Fruit fly (Drosophila melanogaster): ENCODE measurements around the gene PGAP5.

The PGAP5 gene

DNA sequence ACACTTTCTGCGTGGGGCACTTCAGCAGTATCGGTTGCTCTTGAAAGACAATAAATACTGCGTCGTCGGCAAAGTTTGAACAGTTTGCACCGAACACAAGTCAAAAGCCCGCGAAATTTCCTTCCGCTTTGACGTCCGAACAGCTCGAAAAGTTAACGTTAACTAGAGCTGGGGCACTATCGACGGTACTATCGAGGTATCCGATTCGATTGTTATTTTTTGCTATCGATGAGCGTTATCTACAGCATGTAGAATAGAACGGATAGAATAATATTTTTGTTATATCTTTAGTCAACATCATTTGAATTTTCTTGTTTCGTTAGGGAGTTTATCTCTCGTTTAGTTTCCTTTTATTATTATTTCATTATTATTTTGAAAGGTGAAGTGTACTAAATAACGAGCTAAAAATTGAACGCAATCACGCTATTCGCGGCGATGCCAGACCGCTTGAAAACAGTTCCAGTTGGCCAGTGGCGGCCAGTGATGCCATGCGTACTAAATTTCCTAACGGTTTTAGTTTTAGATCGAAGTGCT lies 41.1 kb downstream of the PGAP5 start, which contains the start of gene Pvr (continued):
- TF ChIP-seq ab (GFP tag; optimal IDR thresholded peaks at IDR 0.05) (no peak), E2f2 (GFP tag; IDR thresholded peaks at IDR 0.05) (peak; percentile 72), CG2875 (GFP tag; optimal IDR thresholded peaks at IDR 0.05) (no peak), CG8478 (optimal IDR thresholded peaks at IDR 0.05) (no peak), CG10267 (tag; optimal IDR thresholded peaks at IDR 0.05) (peak; percentile 42), CG1832 (GFP tag; optimal IDR thresholded peaks at IDR 0.05) (no peak), CG9215 (GFP tag; IDR thresholded peaks at IDR 0.05) (no peak), nerfin-2 (GFP tag; IDR thresholded peaks at IDR 0.05; ENCODE audit: partially characterized antibody) (peak; percentile 89), scrt (GFP tag; optimal IDR thresholded peaks at IDR 0.05) (no peak), CG14014 (GFP tag; IDR thresholded peaks at IDR 0.05) (no peak), wdn (GFP tag; IDR thresholded peaks at IDR 0.05) (no peak), fd96Cb (tag; optimal IDR thresholded peaks at IDR 0.05) (no peak), salm (tag; optimal IDR thresholded peaks at IDR 0.05) (no peak), CG6254 (GFP tag; optimal IDR thresholded peaks at IDR 0.05) (no peak), CG15479 (GFP tag; optimal IDR thresholded peaks at IDR 0.05) (no peak), disco-r (GFP tag; optimal IDR thresholded peaks at IDR 0.05) (no peak), CG15073 (GFP tag; optimal IDR thresholded peaks at IDR 0.05) (no peak), fd102C (GFP tag; optimal IDR thresholded peaks at IDR 0.05) (no peak), fru (optimal IDR thresholded peaks at IDR 0.05) (no peak), crp (GFP tag; optimal IDR thresholded peaks at IDR 0.05) (no peak), CG42726 (GFP tag; IDR thresholded peaks at IDR 0.05; ENCODE audit: partially characterized antibody) (peak; percentile 90), Vsx1 (GFP tag; optimal IDR thresholded peaks at IDR 0.05) (no peak), CG17912 (GFP tag; optimal IDR thresholded peaks at IDR 0.05) (no peak), CG10274 (GFP tag; optimal IDR thresholded peaks at IDR 0.05) (no peak), CG14050 (GFP tag; IDR thresholded peaks at IDR 0.05) (no peak), HLH3B (GFP tag; IDR thresholded peaks at IDR 0.05) (no peak), Spps (tag; optimal IDR thresholded peaks at IDR 0.05) (no peak), Stat92E (GFP tag; optimal IDR thresholded peaks at IDR 0.05) (peak in 1 of 3 experiments; percentile 59), gcm (GFP tag; optimal IDR thresholded peaks at IDR 0.05) (no peak), CG6813 (GFP tag; optimal IDR thresholded peaks at IDR 0.05) (no peak), Rfx (GFP tag; IDR thresholded peaks at IDR 0.05) (peak; percentile 26; the same call in 1 of the 2 replicates), CG11695 (GFP tag; IDR thresholded peaks at IDR 0.05) (no peak), BEAF-32 (GFP tag; optimal IDR thresholded peaks at IDR 0.05) (peak; percentile 95), lola (GFP tag; optimal IDR thresholded peaks at IDR 0.05) (peak in 1 of 3 experiments; percentile 22), CG11560 (tag; IDR thresholded peaks at IDR 0.05) (no peak; the same call in 2 of the 3 replicates), insv (GFP tag; optimal IDR thresholded peaks at IDR 0.05) (no peak), CG8290 (GFP tag; optimal IDR thresholded peaks at IDR 0.05) (peak; percentile 21), CG8290 (tag; optimal IDR thresholded peaks at IDR 0.05) (no peak), Scr (GFP tag; IDR thresholded peaks at IDR 0.05; ENCODE audit: partially characterized antibody) (peak; percentile 93), CG12155 (GFP tag; optimal IDR thresholded peaks at IDR 0.05) (no peak), lmd (GFP tag; IDR thresholded peaks at IDR 0.05) (no peak), prd (optimal IDR thresholded peaks at IDR 0.05) (no peak), prd (GFP tag; IDR thresholded peaks at IDR 0.05) (no peak), CG7963 (GFP tag; IDR thresholded peaks at IDR 0.05; ENCODE audit: partially characterized antibody) (peak; percentile 94), Lpt (GFP tag; optimal IDR thresholded peaks at IDR 0.05) (no peak), bcd (GFP tag; optimal IDR thresholded peaks at IDR 0.05) (peak; percentile 1), CG13624 (GFP tag; optimal IDR thresholded peaks at IDR 0.05) (peak; percentile 51), CG1603 (tag; optimal IDR thresholded peaks at IDR 0.05) (no peak), sd (tag; optimal IDR thresholded peaks at IDR 0.05) (no peak), Mad (GFP tag; optimal IDR thresholded peaks at IDR 0.05) (peak; percentile 0), grau (tag; optimal IDR thresholded peaks at IDR 0.05) (no peak)
